Fruit fly (Drosophila melanogaster) whole organism, wandering third instar larva: Measurements from ENCODE around the gene CG43895.

Source experiments
- Abd-B ChIP-seq: fragments of >200 bp; optimal IDR thresholded peaks from 2 replicates; lab custom pipeline; 2017; ENCODE audit warnings: missing biosample characterization, missing genetic modification characterization
- CG32264 ChIP-seq: fragments of 200-800 bp; sonication (Bioruptor generic); optimal IDR thresholded peaks from 2 replicates; lab custom pipeline; 2016; ENCODE audit warnings: missing biosample characterization, missing genetic modification characterization
- CG9705 ChIP-seq: fragments of 200-800 bp; sonication (Bioruptor generic); optimal IDR thresholded peaks from 2 replicates; lab custom pipeline; 2018; ENCODE audit warnings: missing biosample characterization, mild to moderate bottlenecking, missing genetic modification characterization
- CrebA ChIP-seq: fragments of 200-800 bp; sonication (Bioruptor generic); optimal IDR thresholded peaks from 2 replicates; lab custom pipeline; 2016; ENCODE audit warnings: missing biosample characterization, mild to moderate bottlenecking, missing genetic modification characterization, borderline replicate concordance
- Dif ChIP-seq: fragments of 200-275, 200-300 bp; sonication (Bioruptor generic); optimal IDR thresholded peaks from 2 replicates; lab custom pipeline; 2018; ENCODE audit warnings: missing biosample characterization, missing genetic modification characterization; ENCODE audit not compliant: partially characterized antibody
- GATAd ChIP-seq: sonication (Bioruptor generic); optimal IDR thresholded peaks from 2 replicates; lab custom pipeline; 2016; ENCODE audit warnings: missing biosample characterization, missing genetic modification characterization
- HLH106 ChIP-seq: fragments of 200-800 bp; optimal IDR thresholded peaks from 3 replicates; lab custom pipeline; 2019; ENCODE audit warnings: missing biosample characterization, mild to moderate bottlenecking, missing genetic modification characterization, moderate library complexity
- Hr83 ChIP-seq: fragments of 200-300 bp; sonication (Bioruptor generic); optimal IDR thresholded peaks from 2 replicates; lab custom pipeline; 2016; ENCODE audit warnings: missing biosample characterization, mild to moderate bottlenecking, missing genetic modification characterization, moderate library complexity; ENCODE audit not compliant: poor library complexity, severe bottlenecking
- Jra ChIP-seq: sonication (Bioruptor generic); optimal IDR thresholded peaks from 2 replicates; lab custom pipeline; 2016; ENCODE audit warnings: missing biosample characterization, missing genetic modification characterization
- Mio ChIP-seq: sonication (Bioruptor generic); optimal IDR thresholded peaks from 2 replicates; lab custom pipeline; 2016; ENCODE audit warnings: missing biosample characterization, missing genetic modification characterization
- Myc ChIP-seq: fragments of >200 bp; optimal IDR thresholded peaks from 2 replicates; lab custom pipeline; 2017
- N ChIP-seq: fragments of >200 bp; optimal IDR thresholded peaks from 2 replicates; lab custom pipeline; 2018; ENCODE audit warnings: missing biosample characterization, missing external identifiers, missing genetic modification characterization
- OdsH ChIP-seq: fragments of 200-800 bp; sonication (Bioruptor generic); optimal IDR thresholded peaks from 2 replicates; lab custom pipeline; 2016; ENCODE audit warnings: missing biosample characterization, mild to moderate bottlenecking, missing genetic modification characterization
- Rel ChIP-seq, 2 experiments: fragments of 200-800 bp; sonication (Bioruptor generic) in 1 of 2; optimal IDR thresholded peaks; 2 replicates in 1 of 2; 3 replicates in 1 of 2; lab custom pipeline; 2016 to 2019; ENCODE audit warnings: mild to moderate bottlenecking in 2 of 2, missing biosample characterization in 2 of 2, missing genetic modification characterization in 2 of 2, moderate library complexity in 1 of 2
- Sp1 ChIP-seq: fragments of 200-800 bp; sonication (Bioruptor generic); optimal IDR thresholded peaks from 3 replicates; lab custom pipeline; 2019; ENCODE audit warnings: missing biosample characterization, mild to moderate bottlenecking, missing genetic modification characterization, moderate library complexity
- Vsx2 ChIP-seq: fragments of 200-300, 225-300 bp; sonication (Bioruptor generic); optimal IDR thresholded peaks from 2 replicates; lab custom pipeline; 2018; ENCODE audit warnings: missing biosample characterization, missing genetic modification characterization; ENCODE audit not compliant: partially characterized antibody
- br ChIP-seq: fragments of 200-800 bp; sonication (Bioruptor generic); optimal IDR thresholded peaks from 2 replicates; lab custom pipeline; 2016; ENCODE audit warnings: missing biosample characterization, missing genetic modification characterization
- brk ChIP-seq: fragments of 200-800 bp; sonication (Bioruptor generic); optimal IDR thresholded peaks from 2 replicates; lab custom pipeline; 2016; ENCODE audit warnings: missing biosample characterization, mild to moderate bottlenecking, missing genetic modification characterization
- dl ChIP-seq, 2 experiments: fragments of 175-275, 200-275 bp in 1 of 2; fragments of 200-275 bp in 1 of 2; sonication (Bioruptor generic); optimal IDR thresholded peaks; lab custom pipeline; 2018; ENCODE audit warnings: mild to moderate bottlenecking in 2 of 2, missing biosample characterization in 2 of 2, missing genetic modification characterization in 2 of 2, moderate library complexity in 2 of 2; ENCODE audit not compliant: partially characterized antibody in 2 of 2, insufficient read depth in 1 of 2
- dsf ChIP-seq: sonication (Bioruptor generic); optimal IDR thresholded peaks from 2 replicates; lab custom pipeline; 2016; ENCODE audit warnings: missing biosample characterization, missing genetic modification characterization, borderline replicate concordance
- ey ChIP-seq: fragments of 200-800 bp; sonication (Bioruptor generic); optimal IDR thresholded peaks from 2 replicates; lab custom pipeline; 2016; ENCODE audit warnings: missing biosample characterization, missing genetic modification characterization
- foxo ChIP-seq, 2 experiments: fragments of 200-800 bp; sonication (Bioruptor generic); optimal IDR thresholded peaks; 2 replicates in 1 of 2; 3 replicates in 1 of 2; lab custom pipeline; 2016 to 2017; ENCODE audit warnings: missing biosample characterization in 2 of 2, missing genetic modification characterization in 2 of 2
- fru ChIP-seq: fragments of 200-800 bp; sonication (Bioruptor generic); optimal IDR thresholded peaks from 3 replicates; lab custom pipeline; 2016; ENCODE audit warnings: missing biosample characterization, mild to moderate bottlenecking, missing genetic modification characterization
- h ChIP-seq: fragments of 200-800 bp; sonication (Bioruptor generic); optimal IDR thresholded peaks from 3 replicates; lab custom pipeline; 2016; ENCODE audit warnings: missing biosample characterization, mild to moderate bottlenecking, missing genetic modification characterization
- jim ChIP-seq: fragments of 175-275, 200-325 bp; sonication (Bioruptor generic); optimal IDR thresholded peaks from 2 replicates; lab custom pipeline; 2016; ENCODE audit warnings: missing biosample characterization, mild to moderate bottlenecking, missing genetic modification characterization
- lola ChIP-seq: fragments of >200 bp; optimal IDR thresholded peaks from 2 replicates; lab custom pipeline; 2017; ENCODE audit warnings: missing biosample characterization, missing genetic modification characterization
- pan ChIP-seq: fragments of >200 bp; optimal IDR thresholded peaks from 2 replicates; lab custom pipeline; 2017
- psq ChIP-seq: fragments of 200-800 bp; sonication (Bioruptor generic); optimal IDR thresholded peaks from 3 replicates; lab custom pipeline; 2017; ENCODE audit warnings: missing biosample characterization, mild to moderate bottlenecking, missing genetic modification characterization, moderate library complexity
- rgr ChIP-seq: fragments of 200-800 bp; sonication (Bioruptor generic); optimal IDR thresholded peaks from 3 replicates; lab custom pipeline; 2016; ENCODE audit warnings: missing biosample characterization, mild to moderate bottlenecking, missing genetic modification characterization
- sage ChIP-seq: fragments of 200-800 bp; sonication (Bioruptor generic); optimal IDR thresholded peaks from 2 replicates; lab custom pipeline; 2016; ENCODE audit warnings: missing biosample characterization, mild to moderate bottlenecking, missing genetic modification characterization
- sv ChIP-seq: fragments of 200-800 bp; sonication (Bioruptor generic); optimal IDR thresholded peaks from 3 replicates; lab custom pipeline; 2016; ENCODE audit warnings: missing biosample characterization, missing genetic modification characterization
- tai ChIP-seq: sonication (Bioruptor generic); optimal IDR thresholded peaks from 2 replicates; lab custom pipeline; 2016; ENCODE audit warnings: missing biosample characterization, missing genetic modification characterization
- usp ChIP-seq: fragments of >200 bp; optimal IDR thresholded peaks from 2 replicates; lab custom pipeline; 2017; ENCODE audit warnings: missing biosample characterization, missing genetic modification characterization
- woc ChIP-seq: sonication (Bioruptor generic); optimal IDR thresholded peaks from 2 replicates; lab custom pipeline; 2016; ENCODE audit warnings: missing biosample characterization, mild to moderate bottlenecking, missing genetic modification characterization

Gene CG43895

dm6 chr3L:21846591-21846990 lies 33.1 kb upstream of the CG43895 start:
- no peak for TF ChIP-seq N
- no peak for TF ChIP-seq rgr (GFP tag; lab: Kevin White, UChicago)
- TF ChIP-seq dl (GFP tag; optimal IDR thresholded peaks at IDR 0.05; lab: Kevin White, UChicago; ENCODE audit: insufficient read depth in 1 of 2, partially characterized antibody in 2 of 2) = no peak
- no peak for TF ChIP-seq Rel (GFP tag; optimal IDR thresholded peaks at IDR 0.05; lab: Kevin White, UChicago)
- TF ChIP-seq Rel (tag; optimal IDR thresholded peaks at IDR 0.05; lab: Kevin White, UChicago) = no peak
- TF ChIP-seq CG9705 (GFP tag; lab: Kevin White, UChicago) = no peak
- TF ChIP-seq tai = no peak
- no peak for TF ChIP-seq fru
- no peak for TF ChIP-seq psq (GFP tag; lab: Kevin White, UChicago)
- no peak for TF ChIP-seq Hr83
- TF ChIP-seq CG32264 (GFP tag; lab: Kevin White, UChicago) = no peak
- TF ChIP-seq OdsH = no peak
- TF ChIP-seq Dif (GFP tag; lab: Kevin White, UChicago) = no peak
- TF ChIP-seq pan (lab: Kevin White, UChicago) = no peak
- TF ChIP-seq GATAd (GFP tag; lab: Kevin White, UChicago) = no peak
- no peak for TF ChIP-seq foxo (GFP tag; optimal IDR thresholded peaks at IDR 0.05; lab: Kevin White, UChicago)
- no peak for TF ChIP-seq usp (GFP tag; lab: Kevin White, UChicago)
- no peak for TF ChIP-seq Mio (GFP tag; lab: Kevin White, UChicago)
- no peak for TF ChIP-seq br (GFP tag; lab: Kevin White, UChicago)
- TF ChIP-seq Sp1 (GFP tag; lab: Kevin White, UChicago) = no peak

- no peak for TF ChIP-seq tai
- no peak for TF ChIP-seq dsf
- TF ChIP-seq psq (GFP tag; lab: Kevin White, UChicago) = no peak
- TF ChIP-seq Hr83 = no peak
- no peak for TF ChIP-seq N
- TF ChIP-seq pan (lab: Kevin White, UChicago) = no peak
- TF ChIP-seq sv (GFP tag; lab: Kevin White, UChicago) = no peak
- TF ChIP-seq Vsx2 (GFP tag; lab: Kevin White, UChicago) = no peak
- no peak for TF ChIP-seq fru
- no peak for TF ChIP-seq Sp1 (GFP tag; lab: Kevin White, UChicago)
- TF ChIP-seq woc = no peak
- TF ChIP-seq Myc (lab: Kevin White, UChicago) = no peak
- no peak for TF ChIP-seq brk (GFP tag; lab: Kevin White, UChicago)
- no peak for TF ChIP-seq h (GFP tag; lab: Kevin White, UChicago)
- TF ChIP-seq OdsH = no peak
- TF ChIP-seq ey = no peak
- no peak for TF ChIP-seq rgr (GFP tag; lab: Kevin White, UChicago)
- TF ChIP-seq Abd-B (GFP tag; lab: Kevin White, UChicago) = no peak
- no peak for TF ChIP-seq GATAd (GFP tag; lab: Kevin White, UChicago)
- TF ChIP-seq Rel (GFP tag; optimal IDR thresholded peaks at IDR 0.05; lab: Kevin White, UChicago) = no peak
- TF ChIP-seq Rel (tag; optimal IDR thresholded peaks at IDR 0.05; lab: Kevin White, UChicago) = no peak
These were observed 31.0 kb upstream of the CG43895 start, which contains the start of gene mub for dm6 chr3L:21844488-21844887. Gene mub, plus strand, starts transcription at chr3L:21844788.

- TF ChIP-seq lola (no peak), Abd-B (GFP tag; lab: Kevin White, UChicago) (no peak), Myc (lab: Kevin White, UChicago) (no peak), dsf (no peak), Dif (GFP tag; lab: Kevin White, UChicago) (no peak), fru (no peak), rgr (GFP tag; lab: Kevin White, UChicago) (no peak), CrebA (no peak), jim (GFP tag; lab: Kevin White, UChicago) (no peak), CG32264 (GFP tag; lab: Kevin White, UChicago) (no peak), CG9705 (GFP tag; lab: Kevin White, UChicago) (no peak), sage (GFP tag; lab: Kevin White, UChicago) (no peak), Mio (GFP tag; lab: Kevin White, UChicago) (no peak), psq (GFP tag; lab: Kevin White, UChicago) (no peak), HLH106 (no peak), woc (no peak), Vsx2 (GFP tag; lab: Kevin White, UChicago) (no peak), br (GFP tag; lab: Kevin White, UChicago) (no peak), Jra (GFP tag; lab: Kevin White, UChicago) (no peak), usp (GFP tag; lab: Kevin White, UChicago) (no peak)
These were observed 29.8 kb upstream of the CG43895 start for dm6 chr3L:21843307-21843706.
